Worm (Caenorhabditis elegans) whole organism, L4 larva: ENCODE results near the gene myrf-1.

Experiments
- F49E8.2 ChIP-seq: sonication (generic microtip); optimal IDR thresholded peaks from 2 replicates; lab custom pipeline; 2016; ENCODE audit warnings: missing compliant biosample characterization, mild to moderate bottlenecking, missing genetic modification characterization, borderline replicate concordance
- T20F7.1 ChIP-seq: fragments of 200-800 bp; sonication (Bioruptor generic); optimal IDR thresholded peaks from 2 replicates; lab custom pipeline; 2018; ENCODE audit warnings: mild to moderate bottlenecking, missing genetic modification characterization, missing compliant biosample characterization
- Y5F2A.4 ChIP-seq: fragments of 200-800 bp; sonication (Bioruptor generic); optimal IDR thresholded peaks from 2 replicates; lab custom pipeline; 2018; ENCODE audit warnings: mild to moderate bottlenecking, missing genetic modification characterization, missing compliant biosample characterization
- ZK337.2 ChIP-seq: fragments of 200-800 bp; sonication (Bioruptor generic); IDR thresholded peaks from 2 replicates; pipeline ENCODE4 v1.3.6; 2022; ENCODE audit warnings: missing genetic modification reagents, missing genetic modification characterization, missing compliant biosample characterization
- ama-1 ChIP-seq: fragments of 150-350 bp; optimal IDR thresholded peaks from 2 replicates; lab custom pipeline; 2014; ENCODE audit warnings: inconsistent platforms, mixed read lengths
- fkh-10 ChIP-seq: fragments of 150-350 bp; optimal IDR thresholded peaks from 2 replicates; lab custom pipeline; 2014; ENCODE audit warnings: missing biosample characterization, missing genetic modification reagents, missing genetic modification characterization
- gei-8 ChIP-seq: fragments of 200-800 bp; sonication (Bioruptor generic); optimal IDR thresholded peaks from 2 replicates; lab custom pipeline; 2018; ENCODE audit warnings: mild to moderate bottlenecking, missing genetic modification characterization, missing compliant biosample characterization
- lim-7 ChIP-seq: fragments of 200-800 bp; sonication (Bioruptor generic); IDR thresholded peaks from 2 replicates; pipeline ENCODE4 v1.3.6; 2022; ENCODE audit warnings: missing genetic modification characterization, missing compliant biosample characterization
- nhr-237 ChIP-seq: sonication (generic microtip); optimal IDR thresholded peaks from 2 replicates; lab custom pipeline; 2017; ENCODE audit warnings: missing biosample characterization, missing genetic modification characterization
- snpc-4 ChIP-seq: fragments of 150-350 bp; optimal IDR thresholded peaks from 2 replicates; lab custom pipeline; 2014; ENCODE audit warnings: missing biosample characterization, missing genetic modification characterization

DNA sequence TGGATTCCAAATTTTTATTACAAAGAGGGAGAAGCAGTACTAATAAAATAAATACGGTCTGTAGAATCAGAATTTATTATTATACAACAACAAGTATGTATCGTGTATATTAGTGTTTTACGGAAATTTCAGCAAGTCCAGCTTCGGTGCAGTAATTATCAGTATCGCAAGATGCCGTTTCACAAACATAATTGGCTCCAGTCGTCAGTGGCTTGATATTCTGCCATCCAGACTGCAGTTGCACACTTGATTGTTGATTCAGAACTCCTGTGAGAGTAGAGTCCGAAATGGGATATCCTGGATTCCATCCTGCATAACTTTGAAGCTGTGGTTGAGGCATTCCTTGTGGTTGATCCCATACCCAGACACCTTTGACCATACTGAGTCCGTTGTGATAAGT, 22.3 kb downstream of the myrf-1 start:
- no peak for TF ChIP-seq Y5F2A.4 (GFP tag; lab: Kevin White, UChicago)
- no peak for TF ChIP-seq F49E8.2 (tag; lab: Kevin White, UChicago)
- no peak for TF ChIP-seq nhr-237
- no peak for TF ChIP-seq ama-1 (lab: Kevin White, UChicago)
- TF ChIP-seq T20F7.1 = no peak
- TF ChIP-seq ZK337.2 (GFP tag; lab: Robert Waterston, UW) = no peak
- TF ChIP-seq gei-8 (GFP tag; lab: Kevin White, UChicago) = no peak
- no peak for TF ChIP-seq fkh-10 (GFP tag; lab: Kevin White, UChicago)
- TF ChIP-seq lim-7 (GFP tag; lab: Robert Waterston, UW) = no peak
- no peak for TF ChIP-seq snpc-4
